Worm (Caenorhabditis elegans) whole organism, L3 larva: Measurements from ENCODE around the gene Y59A8B.21.

ENCODE experiments used
- ceh-16 ChIP-seq: sonication (generic microtip); optimal IDR thresholded peaks from 2 replicates; lab custom pipeline; 2017; ENCODE audit warnings: missing biosample characterization, missing genetic modification characterization
- ceh-82 ChIP-seq: fragments of 150-350 bp; optimal IDR thresholded peaks from 2 replicates; lab custom pipeline; 2014; ENCODE audit warnings: missing biosample characterization, missing genetic modification characterization
- ceh-9 ChIP-seq: sonication (generic microtip); optimal IDR thresholded peaks from 2 replicates; lab custom pipeline; 2018; ENCODE audit warnings: missing biosample characterization, missing genetic modification characterization
- fkh-10 ChIP-seq: sonication (generic microtip); optimal IDR thresholded peaks from 2 replicates; lab custom pipeline; 2017; ENCODE audit warnings: missing biosample characterization, missing genetic modification reagents, missing genetic modification characterization
- mdl-1 ChIP-seq: fragments of 150-350 bp; optimal IDR thresholded peaks from 2 replicates; lab custom pipeline; 2014; ENCODE audit warnings: missing biosample characterization, missing genetic modification characterization
- nfya-1 ChIP-seq: sonication (generic microtip); optimal IDR thresholded peaks from 2 replicates; lab custom pipeline; 2017; ENCODE audit warnings: missing genetic modification characterization, mild to moderate bottlenecking, missing compliant biosample characterization, antibody characterized with exemption, moderate library complexity; ENCODE audit not compliant: insufficient read depth
- nhr-23 ChIP-seq: fragments of 150-350 bp; optimal IDR thresholded peaks from 2 replicates; lab custom pipeline; 2014; ENCODE audit warnings: missing biosample characterization, missing genetic modification reagents, missing genetic modification characterization
- nhr-237 ChIP-seq: fragments of 150-350 bp; optimal IDR thresholded peaks from 2 replicates; lab custom pipeline; 2014; ENCODE audit warnings: missing biosample characterization, missing genetic modification characterization
- nhr-25 ChIP-seq: sonication (generic microtip); optimal IDR thresholded peaks from 2 replicates; lab custom pipeline; 2017; ENCODE audit warnings: missing biosample characterization, missing genetic modification characterization
- nhr-67 ChIP-seq: fragments of 150-350 bp; optimal IDR thresholded peaks from 2 replicates; lab custom pipeline; 2014; ENCODE audit warnings: missing biosample characterization, missing genetic modification characterization
- pha-4 ChIP-seq: fragments of 150-350 bp; optimal IDR thresholded peaks from 2 replicates; lab custom pipeline; 2014; ENCODE audit warnings: missing biosample characterization, missing genetic modification reagents, missing genetic modification characterization
- skn-1 ChIP-seq: fragments of 150-350 bp; optimal IDR thresholded peaks from 2 replicates; lab custom pipeline; 2014; ENCODE audit warnings: missing biosample characterization, missing genetic modification characterization
- unc-39 ChIP-seq: sonication (generic microtip); optimal IDR thresholded peaks from 4 replicates; lab custom pipeline; 2017; ENCODE audit warnings: missing biosample characterization, missing genetic modification characterization
- ztf-11 ChIP-seq: fragments of 150-350 bp; optimal IDR thresholded peaks from 2 replicates; lab custom pipeline; 2014; ENCODE audit warnings: missing biosample characterization, missing genetic modification characterization

Gene Y59A8B.21

DNA sequence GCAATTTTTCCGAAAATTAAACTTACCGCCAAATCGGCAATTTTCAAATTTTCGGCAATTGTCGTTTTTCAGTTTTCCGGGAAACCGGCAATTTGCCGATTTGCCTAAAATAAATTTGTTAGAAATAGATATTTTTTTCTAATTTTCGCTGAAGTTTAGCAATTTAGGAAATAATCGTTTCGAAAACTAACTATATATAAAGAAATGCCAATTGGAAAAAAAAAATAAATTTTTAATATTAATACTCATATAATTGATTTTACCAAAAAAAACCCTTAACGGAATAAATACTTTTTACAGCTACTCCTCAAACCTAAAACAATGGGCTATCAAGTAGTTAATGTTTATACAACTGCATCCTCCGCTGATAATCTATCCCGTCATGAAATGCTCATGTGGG is 57.2 kb downstream of the Y59A8B.21 start, which contains the start of gene ebp-1:
Gene ebp-1, plus strand, starts transcription at position 301 of the 400 bp plus-strand sequence.
- no peak for TF ChIP-seq nhr-23 (tag; lab: Kevin White, UChicago)
- no peak for TF ChIP-seq ceh-9 (tag; lab: Kevin White, UChicago)
- TF ChIP-seq skn-1 (tag; lab: Kevin White, UChicago): no peak
- TF ChIP-seq ztf-11 (tag; lab: Kevin White, UChicago): no peak
- no peak for TF ChIP-seq fkh-10
- TF ChIP-seq mdl-1 (tag; lab: Kevin White, UChicago): no peak
- TF ChIP-seq nfya-1: no peak
- TF ChIP-seq ceh-82 (tag; lab: Kevin White, UChicago): no peak
- TF ChIP-seq nhr-237 (tag; lab: Kevin White, UChicago): no peak
- TF ChIP-seq nhr-67 (tag; lab: Kevin White, UChicago): no peak
- no peak for TF ChIP-seq unc-39
- TF ChIP-seq nhr-25 (tag; lab: Kevin White, UChicago): no peak
- no peak for TF ChIP-seq pha-4 (tag; lab: Kevin White, UChicago)
- no peak for TF ChIP-seq ceh-16 (tag; lab: Kevin White, UChicago)
- TF ChIP-seq, all 47 proteins: peak for 0
